Worm (Caenorhabditis elegans) whole organism, young adult: Measurements from ENCODE around the gene T23F2.2.

Source experiments
- B0261.1 ChIP-seq: sonication (generic microtip); optimal IDR thresholded peaks from 2 replicates; lab custom pipeline; 2016; ENCODE audit warnings: mild to moderate bottlenecking, missing genetic modification characterization, moderate library complexity, missing compliant biosample characterization
- F55B11.4 ChIP-seq: sonication (generic microtip); optimal IDR thresholded peaks from 2 replicates; lab custom pipeline; 2016; ENCODE audit warnings: missing compliant biosample characterization, missing genetic modification characterization, borderline replicate concordance; ENCODE audit not compliant: insufficient read depth
- ama-1 ChIP-seq, 3 experiments: fragments of 150-350 bp in 1 of 3; sonication (generic microtip) in 2 of 3; optimal IDR thresholded peaks; 2 replicates each; lab custom pipeline; 2014 to 2018; ENCODE audit warnings: missing biosample characterization in 2 of 3, missing genetic modification characterization in 2 of 3, missing genetic modification reagents in 2 of 3
- aptf-3 ChIP-seq: fragments of 200-800 bp; sonication (Bioruptor generic); IDR thresholded peaks from 2 replicates; pipeline ENCODE4 v1.3.6; 2022; ENCODE audit warnings: missing genetic modification characterization, missing compliant biosample characterization
- lin-35 ChIP-seq, 3 experiments: fragments of 150-350 bp in 2 of 3; sonication (generic microtip) in 1 of 3; optimal IDR thresholded peaks; 2 replicates each; lab custom pipeline; 2014 to 2018; ENCODE audit warnings: missing biosample characterization in 3 of 3, missing genetic modification characterization in 3 of 3, missing genetic modification reagents in 3 of 3
- lin-40 ChIP-seq: sonication (generic microtip); optimal IDR thresholded peaks from 2 replicates; lab custom pipeline; 2016; ENCODE audit warnings: missing genetic modification characterization, mild to moderate bottlenecking, missing compliant biosample characterization, missing genotype, missing genetic modification reagents
- madf-3 ChIP-seq: fragments of 200-800 bp; sonication (Bioruptor generic); IDR thresholded peaks from 2 replicates; pipeline ENCODE4 v1.3.6; 2022; ENCODE audit warnings: missing genetic modification reagents, missing genetic modification characterization, missing compliant biosample characterization
- nhr-90 ChIP-seq: sonication (generic microtip); optimal IDR thresholded peaks from 2 replicates; lab custom pipeline; 2016; ENCODE audit warnings: missing genotype, mild to moderate bottlenecking, missing genetic modification characterization, missing compliant biosample characterization
- sea-2 ChIP-seq: fragments of 200-800 bp; sonication (Bioruptor generic); IDR thresholded peaks from 2 replicates; pipeline ENCODE4 v1.3.6; 2022; ENCODE audit warnings: missing genetic modification characterization, missing compliant biosample characterization
- tlf-1 ChIP-seq: fragments of 200-800 bp; sonication (Bioruptor generic); optimal IDR thresholded peaks from 2 replicates; lab custom pipeline; 2018; ENCODE audit warnings: mild to moderate bottlenecking, missing genetic modification characterization, missing compliant biosample characterization
- unc-62 ChIP-seq: fragments of 150-350 bp; optimal IDR thresholded peaks from 2 replicates; lab custom pipeline; 2014; ENCODE audit warnings: missing biosample characterization, missing genetic modification reagents, missing genetic modification characterization
- ztf-26 ChIP-seq: sonication (generic microtip); optimal IDR thresholded peaks from 2 replicates; lab custom pipeline; 2017; ENCODE audit warnings: missing genetic modification characterization, missing compliant biosample characterization

ce11 chrX:5467308-5467707, 37.7 kb downstream of the T23F2.2 start:
- TF ChIP-seq B0261.1 (tag; lab: Kevin White, UChicago) (no peak), lin-40 (peak; percentile 52), ztf-26 (tag; lab: Kevin White, UChicago) (peak; percentile 40), F55B11.4 (tag; lab: Kevin White, UChicago) (no peak), nhr-90 (tag; lab: Kevin White, UChicago) (no peak), aptf-3 (GFP tag; lab: Robert Waterston, UW) (no peak), unc-62 (GFP tag; lab: Kevin White, UChicago) (no peak), ama-1 (optimal IDR thresholded peaks at IDR 0.05; lab: Kevin White, UChicago) (no peak), ama-1 (GFP tag; optimal IDR thresholded peaks at IDR 0.05; lab: Kevin White, UChicago) (no peak), sea-2 (GFP tag; lab: Robert Waterston, UW) (no peak), tlf-1 (GFP tag; lab: Kevin White, UChicago) (no peak), madf-3 (GFP tag; lab: Robert Waterston, UW) (no peak), lin-35 (GFP tag; optimal IDR thresholded peaks at IDR 0.05; lab: Kevin White, UChicago) (no peak)
